Fruit fly (Drosophila melanogaster) whole organism, embryonic: Measurements from ENCODE around the gene CG43850.

Experiments
- Aef1 ChIP-seq: fragments of 200-800 bp; sonication (Bioruptor generic); IDR thresholded peaks from 3 replicates; pipeline ENCODE4 v1.3.6; 2022; ENCODE audit warnings: missing biosample characterization, missing genetic modification characterization
- BtbVII ChIP-seq: fragments of 200-800 bp; sonication (Bioruptor generic); optimal IDR thresholded peaks from 3 replicates; lab custom pipeline; 2017; ENCODE audit warnings: missing biosample characterization, mild to moderate bottlenecking, missing genetic modification characterization
- CG11247 ChIP-seq: fragments of 200-800 bp; sonication (Bioruptor generic); IDR thresholded peaks from 2 replicates; pipeline ENCODE4 v1.3.6; 2022; ENCODE audit warnings: missing biosample characterization, missing genetic modification characterization
- CG11723 ChIP-seq: fragments of 200-800 bp; sonication (Bioruptor generic); optimal IDR thresholded peaks from 2 replicates; lab custom pipeline; 2017; ENCODE audit warnings: missing biosample characterization, mild to moderate bottlenecking, missing genetic modification characterization
- CG12155 ChIP-seq: fragments of 200-800 bp; sonication (Bioruptor generic); optimal IDR thresholded peaks from 3 replicates; lab custom pipeline; 2016; ENCODE audit warnings: missing biosample characterization, missing genetic modification characterization
- CG13287 ChIP-seq: fragments of 200-800 bp; sonication (Bioruptor generic); IDR thresholded peaks from 2 replicates; pipeline ENCODE4 v1.3.6; 2022; ENCODE audit warnings: missing biosample characterization, missing genetic modification characterization; ENCODE audit not compliant: partially characterized antibody
- CG13775 ChIP-seq: fragments of 200-800 bp; sonication (Bioruptor generic); optimal IDR thresholded peaks from 3 replicates; lab custom pipeline; 2017; ENCODE audit warnings: missing biosample characterization, mild to moderate bottlenecking, missing genetic modification characterization
- CG14860 ChIP-seq: fragments of 200-800 bp; sonication (Bioruptor generic); IDR thresholded peaks from 3 replicates; pipeline ENCODE4 v1.3.6; 2022; ENCODE audit warnings: missing biosample characterization, missing genetic modification characterization; ENCODE audit not compliant: partially characterized antibody
- CG17568 ChIP-seq: fragments of 200-800 bp; sonication (Bioruptor generic); optimal IDR thresholded peaks from 2 replicates; lab custom pipeline; 2018; ENCODE audit warnings: missing biosample characterization, mild to moderate bottlenecking, missing genetic modification characterization, moderate library complexity
- CG2712 ChIP-seq: fragments of 200-800 bp; optimal IDR thresholded peaks from 3 replicates; lab custom pipeline; 2019; ENCODE audit warnings: missing biosample characterization, mild to moderate bottlenecking, missing genetic modification characterization, moderate library complexity
- CG2875 ChIP-seq: fragments of 200-800 bp; sonication (Bioruptor generic); optimal IDR thresholded peaks from 2 replicates; lab custom pipeline; 2017; ENCODE audit warnings: missing biosample characterization, mild to moderate bottlenecking, missing genetic modification characterization, missing genetic modification reagents
- CG32767 ChIP-seq: fragments of 200-800 bp; sonication (Bioruptor generic); IDR thresholded peaks from 2 replicates; pipeline ENCODE4 v1.3.6; 2022; ENCODE audit warnings: missing biosample characterization, missing genetic modification characterization
- CG3281 ChIP-seq: fragments of 200-800 bp; sonication (Bioruptor generic); optimal IDR thresholded peaks from 3 replicates; lab custom pipeline; 2017; ENCODE audit warnings: missing biosample characterization, mild to moderate bottlenecking, missing genetic modification characterization
- CG4820 ChIP-seq: fragments of 200-800 bp; sonication (Bioruptor generic); optimal IDR thresholded peaks from 3 replicates; lab custom pipeline; 2016; ENCODE audit warnings: missing biosample characterization, missing genetic modification characterization
- CG5180 ChIP-seq: fragments of 200-800 bp; sonication (Bioruptor generic); optimal IDR thresholded peaks from 3 replicates; lab custom pipeline; 2017; ENCODE audit warnings: missing biosample characterization, missing genetic modification characterization, mild to moderate bottlenecking, moderate library complexity, missing genetic modification reagents
- CG6689 ChIP-seq: fragments of 200-800 bp; sonication (Bioruptor generic); IDR thresholded peaks from 2 replicates; pipeline ENCODE4 v1.3.6; 2022; ENCODE audit warnings: missing biosample characterization, missing genetic modification characterization
- CG6854 ChIP-seq: fragments of 200-800 bp; sonication (Bioruptor generic); optimal IDR thresholded peaks from 3 replicates; lab custom pipeline; 2017; ENCODE audit warnings: missing biosample characterization, mild to moderate bottlenecking, missing genetic modification characterization
- CG8290 ChIP-seq, 3 experiments: fragments of 200-800 bp; sonication (Bioruptor generic); optimal IDR thresholded peaks; 2 replicates each; lab custom pipeline; 2016 to 2019; ENCODE audit warnings: missing biosample characterization in 3 of 3, missing genetic modification characterization in 3 of 3, mild to moderate bottlenecking in 2 of 3, moderate library complexity in 1 of 3
- CG8924 ChIP-seq: fragments of 200-800 bp; optimal IDR thresholded peaks from 3 replicates; lab custom pipeline; 2019; ENCODE audit warnings: missing biosample characterization, mild to moderate bottlenecking, missing genetic modification characterization, moderate library complexity
- CG9727 ChIP-seq: fragments of 200-800 bp; sonication (Bioruptor generic); optimal IDR thresholded peaks from 3 replicates; lab custom pipeline; 2017; ENCODE audit warnings: missing biosample characterization, mild to moderate bottlenecking, missing genetic modification characterization
- CTCF ChIP-seq: fragments of 200-800 bp; sonication (Bioruptor generic); optimal IDR thresholded peaks from 2 replicates; lab custom pipeline; 2017; ENCODE audit warnings: missing biosample characterization, mild to moderate bottlenecking, missing genetic modification characterization, moderate library complexity
- Doc3 ChIP-seq: fragments of 200-800 bp; sonication (Bioruptor generic); IDR thresholded peaks from 3 replicates; pipeline ENCODE4 v1.3.6; 2022; ENCODE audit warnings: missing biosample characterization, missing genetic modification characterization; ENCODE audit not compliant: partially characterized antibody
- Dref ChIP-seq: fragments of 200-800 bp; sonication (Bioruptor generic); IDR thresholded peaks from 2 replicates; pipeline ENCODE4 v1.3.6; 2022; ENCODE audit warnings: missing biosample characterization, missing genetic modification characterization
- Drgx ChIP-seq: fragments of 200-800 bp; sonication (Bioruptor generic); IDR thresholded peaks from 2 replicates; pipeline ENCODE4 v1.3.6; 2022; ENCODE audit warnings: missing biosample characterization, missing genetic modification characterization
- Ets97D ChIP-seq: fragments of 200-800 bp; sonication (Bioruptor generic); optimal IDR thresholded peaks from 3 replicates; lab custom pipeline; 2016; ENCODE audit warnings: missing biosample characterization, missing genetic modification characterization
- Fer3 ChIP-seq: fragments of 200-800 bp; sonication (Bioruptor generic); optimal IDR thresholded peaks from 2 replicates; lab custom pipeline; 2018; ENCODE audit warnings: missing biosample characterization, mild to moderate bottlenecking, missing genetic modification characterization, moderate library complexity
- H2.0 ChIP-seq: fragments of 200-800 bp; sonication (Bioruptor generic); IDR thresholded peaks from 2 replicates; pipeline ENCODE4 v1.3.6; 2022; ENCODE audit warnings: missing biosample characterization, missing genetic modification characterization
- Hmr ChIP-seq: fragments of 200-800 bp; sonication (Bioruptor generic); optimal IDR thresholded peaks from 3 replicates; lab custom pipeline; 2017; ENCODE audit warnings: mild to moderate bottlenecking, missing biosample characterization, missing genetic modification reagents, missing genetic modification characterization
- Hr3 ChIP-seq: fragments of 200-800 bp; sonication (Bioruptor generic); optimal IDR thresholded peaks from 3 replicates; lab custom pipeline; 2016; ENCODE audit warnings: missing biosample characterization, missing genetic modification characterization
- Lim3 ChIP-seq: fragments of 200-800 bp; sonication (Bioruptor generic); IDR thresholded peaks from 2 replicates; pipeline ENCODE4 v1.3.6; 2022; ENCODE audit warnings: missing biosample characterization, missing genetic modification characterization
- PHDP ChIP-seq: fragments of 200-800 bp; sonication (Bioruptor generic); optimal IDR thresholded peaks from 3 replicates; lab custom pipeline; 2018; ENCODE audit warnings: missing biosample characterization, mild to moderate bottlenecking, missing genetic modification characterization, moderate library complexity
- Pdp1 ChIP-seq, 2 experiments: fragments of 200-800 bp; sonication (Bioruptor generic); optimal IDR thresholded peaks; 3 replicates each; lab custom pipeline; 2016; ENCODE audit warnings: missing biosample characterization in 2 of 2, missing genetic modification characterization in 2 of 2, mild to moderate bottlenecking in 1 of 2, moderate library complexity in 1 of 2
- Side ChIP-seq: fragments of 200-800 bp; sonication (Bioruptor generic); optimal IDR thresholded peaks from 2 replicates; lab custom pipeline; 2016; ENCODE audit warnings: missing biosample characterization, missing genetic modification characterization
- Stat92E ChIP-seq, 3 experiments: fragments of >200 bp in 2 of 3; fragments of 200-800 bp in 1 of 3; sonication (Bioruptor generic) in 1 of 3; optimal IDR thresholded peaks; 2 replicates each; lab custom pipeline; 2017 to 2019; ENCODE audit warnings: missing biosample characterization in 3 of 3, missing genetic modification characterization in 3 of 3, mild to moderate bottlenecking in 1 of 3, moderate library complexity in 1 of 3
- br ChIP-seq: fragments of >200 bp; optimal IDR thresholded peaks from 2 replicates; lab custom pipeline; 2017
- disco-r ChIP-seq: fragments of 200-800 bp; sonication (Bioruptor generic); optimal IDR thresholded peaks from 2 replicates; lab custom pipeline; 2016; ENCODE audit warnings: missing biosample characterization, missing genetic modification characterization
- dm ChIP-seq: fragments of 200-800 bp; sonication (Bioruptor generic); optimal IDR thresholded peaks from 3 replicates; lab custom pipeline; 2016; ENCODE audit warnings: missing biosample characterization, missing genetic modification characterization
- exex ChIP-seq: fragments of 200-800 bp; sonication (Bioruptor generic); optimal IDR thresholded peaks from 4 replicates; lab custom pipeline; 2018; ENCODE audit warnings: missing biosample characterization, mild to moderate bottlenecking, missing genetic modification characterization, moderate library complexity
- fd3F ChIP-seq: fragments of 200-800 bp; sonication (Bioruptor generic); optimal IDR thresholded peaks from 2 replicates; lab custom pipeline; 2018; ENCODE audit warnings: missing biosample characterization, mild to moderate bottlenecking, missing genetic modification characterization, moderate library complexity
- gcm ChIP-seq: fragments of 200-800 bp; sonication (Bioruptor generic); optimal IDR thresholded peaks from 2 replicates; lab custom pipeline; 2019; ENCODE audit warnings: missing biosample characterization, mild to moderate bottlenecking, missing genetic modification characterization, moderate library complexity
- jigr1 ChIP-seq: fragments of 200-800 bp; sonication (Bioruptor generic); IDR thresholded peaks from 3 replicates; pipeline ENCODE4 v1.3.6; 2022; ENCODE audit warnings: missing biosample characterization, missing genetic modification characterization
- otp ChIP-seq: fragments of 200-800 bp; sonication (Bioruptor generic); IDR thresholded peaks from 3 replicates; pipeline ENCODE4, ENCODE4 v1.3.6; 2022; ENCODE audit warnings: missing biosample characterization, missing genetic modification characterization
- pho ChIP-seq: fragments of 200-800 bp; sonication (Bioruptor generic); optimal IDR thresholded peaks from 2 replicates; lab custom pipeline; 2016; ENCODE audit warnings: missing biosample characterization, missing genetic modification characterization
- so ChIP-seq: fragments of 200-800 bp; sonication (Bioruptor generic); IDR thresholded peaks from 3 replicates; pipeline ENCODE4 v1.3.6; 2022; ENCODE audit warnings: missing biosample characterization, missing genetic modification characterization
- sob ChIP-seq: fragments of 200-800 bp; sonication (Bioruptor generic); IDR thresholded peaks from 2 replicates; pipeline ENCODE4 v1.3.6; 2022; ENCODE audit warnings: missing biosample characterization, missing genetic modification characterization
- ssp ChIP-seq: fragments of 200-800 bp; sonication (Bioruptor generic); IDR thresholded peaks from 2 replicates; pipeline ENCODE4 v1.3.6; 2022; ENCODE audit warnings: missing biosample characterization, missing genetic modification characterization
- stc ChIP-seq: fragments of 200-800 bp; sonication (Bioruptor generic); IDR thresholded peaks from 2 replicates; pipeline ENCODE4 v1.3.6; 2022; ENCODE audit warnings: missing biosample characterization, missing genetic modification characterization
- unc-4 ChIP-seq: fragments of 200-800 bp; sonication (Bioruptor generic); IDR thresholded peaks from 2 replicates; pipeline ENCODE4 v1.3.6; 2022; ENCODE audit warnings: missing biosample characterization, missing genetic modification characterization; ENCODE audit not compliant: partially characterized antibody
- usp ChIP-seq: fragments of >200 bp; optimal IDR thresholded peaks from 2 replicates; lab custom pipeline; 2017; ENCODE audit warnings: missing biosample characterization, missing genetic modification characterization
- zen2 ChIP-seq: fragments of 200-800 bp; sonication (Bioruptor generic); IDR thresholded peaks from 3 replicates; pipeline ENCODE4 v1.3.6; 2022; ENCODE audit warnings: missing biosample characterization, missing genetic modification characterization; ENCODE audit not compliant: partially characterized antibody

CG43850 gene

DNA sequence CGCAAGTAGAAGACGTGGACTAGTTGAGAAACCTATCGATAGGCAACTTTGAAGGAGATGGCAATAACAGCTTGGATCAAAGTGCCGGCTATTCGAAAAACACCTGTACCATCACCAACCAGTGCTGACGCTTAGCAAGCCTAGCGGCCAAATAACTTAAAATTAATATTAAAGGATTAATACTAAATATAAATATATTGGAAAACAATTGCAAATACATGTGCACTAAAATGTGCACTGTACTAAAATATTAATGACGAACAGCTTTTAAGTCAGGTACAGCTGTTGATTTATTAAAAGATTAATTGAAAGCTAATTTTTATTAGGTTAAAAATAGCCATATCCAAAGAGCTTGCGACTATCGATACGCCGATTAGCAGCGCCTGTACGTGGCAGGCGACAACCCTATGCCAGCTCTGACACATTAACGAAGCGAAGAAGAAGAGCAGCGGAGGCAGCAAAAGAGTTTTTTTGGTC is 36.7 kb upstream of the CG43850 start, which contains the start of the genes CG9302 and beta'COP (continued):
- no peak for TF ChIP-seq H2.0 (GFP tag; lab: Robert Waterston, UW)
- TF ChIP-seq Doc3 (GFP tag; lab: Robert Waterston, UW) = peak; percentile 57
- TF ChIP-seq Side (GFP tag; lab: Kevin White, UChicago) = no peak
- no peak for TF ChIP-seq Hmr (GFP tag; lab: Kevin White, UChicago)
- peak; percentile 56 for TF ChIP-seq PHDP (tag; lab: Kevin White, UChicago)
- peak; percentile 68; the same call in 2 of the 3 replicates for TF ChIP-seq CG14860
- TF ChIP-seq CG5180 (GFP tag; lab: Kevin White, UChicago) = no peak
- peak; percentile 37 for TF ChIP-seq dm (GFP tag; lab: Kevin White, UChicago)
- peak; percentile 61; the same call in 2 of the 3 replicates for TF ChIP-seq jigr1 (GFP tag; lab: Robert Waterston, UW)
- TF ChIP-seq Aef1 (GFP tag; lab: Robert Waterston, UW) = peak; percentile 59
- no peak for TF ChIP-seq CG17568
- peak; percentile 50 for TF ChIP-seq pho (GFP tag; lab: Kevin White, UChicago)
- TF ChIP-seq Lim3 (GFP tag; lab: Robert Waterston, UW) = no peak
- no peak; the same call in 2 of the 3 replicates for TF ChIP-seq zen2 (GFP tag; lab: Robert Waterston, UW)
- TF ChIP-seq CG9727 (GFP tag; lab: Kevin White, UChicago) = peak; percentile 78
- peak; percentile 51 for TF ChIP-seq exex (tag; lab: Kevin White, UChicago)
- TF ChIP-seq CG3281 = peak; percentile 81
- TF ChIP-seq Stat92E (GFP tag; optimal IDR thresholded peaks at IDR 0.05; lab: Kevin White, UChicago) = peak in 1 of 3 experiments; percentile 58
- no peak for TF ChIP-seq CTCF (GFP tag; lab: Kevin White, UChicago)
- no peak for TF ChIP-seq Drgx
- no peak for TF ChIP-seq BtbVII (GFP tag; lab: Kevin White, UChicago)
- peak; percentile 56 for TF ChIP-seq CG6689 (GFP tag; lab: Robert Waterston, UW)
- peak; percentile 56; the same call in 1 of the 2 replicates for TF ChIP-seq sob (GFP tag; lab: Robert Waterston, UW)
- TF ChIP-seq CG11723 = no peak
- no peak for TF ChIP-seq so (GFP tag; lab: Robert Waterston, UW)
- no peak for TF ChIP-seq disco-r (GFP tag; lab: Kevin White, UChicago)
- TF ChIP-seq CG2875 (GFP tag; lab: Kevin White, UChicago) = no peak
- TF ChIP-seq Fer3 (tag; lab: Kevin White, UChicago) = peak; percentile 64
- TF ChIP-seq CG12155 (GFP tag; lab: Kevin White, UChicago) = peak; percentile 77
- peak; percentile 83 for TF ChIP-seq CG13775 (GFP tag; lab: Kevin White, UChicago)
- no peak for TF ChIP-seq stc (GFP tag; lab: Robert Waterston, UW)
- TF ChIP-seq gcm (GFP tag; lab: Kevin White, UChicago) = no peak
- no peak for TF ChIP-seq CG6854 (GFP tag; lab: Kevin White, UChicago)
- peak; percentile 56 for TF ChIP-seq fd3F (GFP tag; lab: Kevin White, UChicago)
- peak; percentile 71 for TF ChIP-seq unc-4 (GFP tag; lab: Robert Waterston, UW)

- TF ChIP-seq CG4820 (GFP tag; lab: Kevin White, UChicago) = peak; percentile 22
- peak; percentile 63; the same call in 1 of the 2 replicates for TF ChIP-seq CG32767 (GFP tag; lab: Robert Waterston, UW)
- TF ChIP-seq Pdp1 (GFP tag; optimal IDR thresholded peaks at IDR 0.05; lab: Kevin White, UChicago) = peak in 1 of 2 experiments; percentile 36
- peak; percentile 52 for TF ChIP-seq CG8290 (GFP tag; optimal IDR thresholded peaks at IDR 0.05; lab: Kevin White, UChicago)
- TF ChIP-seq CG8290 (tag; optimal IDR thresholded peaks at IDR 0.05; lab: Kevin White, UChicago) = no peak
- TF ChIP-seq CG13287 = peak; percentile 67
- peak; percentile 55 for TF ChIP-seq Dref (GFP tag; lab: Robert Waterston, UW)
- no peak for TF ChIP-seq CG11247 (GFP tag; lab: Robert Waterston, UW)
- TF ChIP-seq CG8924 = peak; percentile 31
- peak; percentile 34 for TF ChIP-seq CG2712 (tag; lab: Kevin White, UChicago)
- TF ChIP-seq br (lab: Kevin White, UChicago) = no peak
- no peak for TF ChIP-seq usp (GFP tag; lab: Kevin White, UChicago)
- TF ChIP-seq ssp (GFP tag; lab: Robert Waterston, UW) = no peak
- peak; percentile 38 for TF ChIP-seq PHDP (tag; lab: Kevin White, UChicago)
- no peak for TF ChIP-seq Ets97D (GFP tag; lab: Kevin White, UChicago)
- peak; percentile 6 for TF ChIP-seq Hr3 (GFP tag; lab: Kevin White, UChicago)
- no peak for TF ChIP-seq otp (GFP tag; lab: Robert Waterston, UW)
Observed at dm6 chr2L:13382351-13383029, 32.7 kb upstream of the CG43850 start, which contains the start of gene loqs. Gene loqs, plus strand, starts transcription at chr2L:13382652.
